Fruit fly (Drosophila melanogaster) whole organism, embryonic: ENCODE data around the gene Uev1A.

Source experiments
- Atf6 ChIP-seq: fragments of 200-800 bp; sonication (Bioruptor generic); IDR thresholded peaks from 2 replicates; pipeline ENCODE4 v1.3.6; 2022; ENCODE audit warnings: missing biosample characterization, missing genetic modification characterization
- Awh ChIP-seq: fragments of 200-800 bp; sonication (Bioruptor generic); IDR thresholded peaks from 2 replicates; pipeline ENCODE4, ENCODE4 v1.3.6; 2022; ENCODE audit warnings: missing biosample characterization, missing genetic modification characterization
- B-H1 ChIP-seq: fragments of 200-800 bp; sonication (Bioruptor generic); IDR thresholded peaks from 3 replicates; pipeline ENCODE4 v1.3.6; 2022; ENCODE audit warnings: missing biosample characterization, missing genetic modification characterization
- CG11398 ChIP-seq: fragments of 200-800 bp; sonication (Bioruptor generic); optimal IDR thresholded peaks from 2 replicates; lab custom pipeline; 2016; ENCODE audit warnings: missing biosample characterization, missing genetic modification characterization
- CG11723 ChIP-seq: fragments of 200-800 bp; sonication (Bioruptor generic); optimal IDR thresholded peaks from 2 replicates; lab custom pipeline; 2017; ENCODE audit warnings: missing biosample characterization, mild to moderate bottlenecking, missing genetic modification characterization
- CG12391 ChIP-seq: fragments of 200-800 bp; sonication (Bioruptor generic); optimal IDR thresholded peaks from 3 replicates; lab custom pipeline; 2018; ENCODE audit warnings: missing biosample characterization, mild to moderate bottlenecking, missing genetic modification characterization, moderate library complexity
- CG13123 ChIP-seq: fragments of 200-800 bp; sonication (Bioruptor generic); optimal IDR thresholded peaks from 2 replicates; lab custom pipeline; 2016; ENCODE audit warnings: missing biosample characterization, missing genetic modification characterization
- CG13775 ChIP-seq: fragments of 200-800 bp; sonication (Bioruptor generic); optimal IDR thresholded peaks from 3 replicates; lab custom pipeline; 2017; ENCODE audit warnings: missing biosample characterization, mild to moderate bottlenecking, missing genetic modification characterization
- CG13894 ChIP-seq: fragments of 200-800 bp; sonication (Bioruptor generic); optimal IDR thresholded peaks from 3 replicates; lab custom pipeline; 2018; ENCODE audit warnings: missing biosample characterization, mild to moderate bottlenecking, missing genetic modification characterization, moderate library complexity
- CG16779 ChIP-seq: fragments of 200-800 bp; sonication (Bioruptor generic); IDR thresholded peaks from 2 replicates; pipeline ENCODE4 v1.3.6; 2022; ENCODE audit warnings: missing biosample characterization, missing genetic modification characterization
- CG17328 ChIP-seq: fragments of 200-800 bp; sonication (Bioruptor generic); IDR thresholded peaks from 2 replicates; pipeline ENCODE4 v1.3.6; 2022; ENCODE audit warnings: missing biosample characterization, missing genetic modification characterization
- CG1792 ChIP-seq: fragments of 200-800 bp; sonication (Bioruptor generic); optimal IDR thresholded peaks from 2 replicates; lab custom pipeline; 2016; ENCODE audit warnings: missing biosample characterization, missing genetic modification characterization
- CG18599 ChIP-seq: fragments of 200-800 bp; sonication (Bioruptor generic); optimal IDR thresholded peaks from 3 replicates; lab custom pipeline; 2017; ENCODE audit warnings: missing biosample characterization, missing genetic modification characterization, mild to moderate bottlenecking, moderate library complexity, missing genetic modification reagents
- CG2875 ChIP-seq: fragments of 200-800 bp; sonication (Bioruptor generic); optimal IDR thresholded peaks from 2 replicates; lab custom pipeline; 2017; ENCODE audit warnings: missing biosample characterization, mild to moderate bottlenecking, missing genetic modification characterization, missing genetic modification reagents
- CG3065 ChIP-seq: fragments of 200-800 bp; sonication (Bioruptor generic); optimal IDR thresholded peaks from 2 replicates; lab custom pipeline; 2016; ENCODE audit warnings: missing biosample characterization, missing genetic modification characterization
- CG3281 ChIP-seq: fragments of 200-800 bp; sonication (Bioruptor generic); optimal IDR thresholded peaks from 3 replicates; lab custom pipeline; 2017; ENCODE audit warnings: missing biosample characterization, mild to moderate bottlenecking, missing genetic modification characterization
- CG3847 ChIP-seq: fragments of 200-800 bp; sonication (Bioruptor generic); IDR thresholded peaks from 2 replicates; pipeline ENCODE4 v1.3.6; 2022; ENCODE audit warnings: missing biosample characterization, missing genetic modification characterization
- CG4360 ChIP-seq: fragments of 200-800 bp; sonication (Bioruptor generic); IDR thresholded peaks from 2 replicates; pipeline ENCODE4 v1.3.6; 2022; ENCODE audit warnings: missing biosample characterization, missing genetic modification characterization
- CG43689 ChIP-seq: fragments of 200-800 bp; sonication (Bioruptor generic); IDR thresholded peaks from 2 replicates; pipeline ENCODE4 v1.3.6; 2022; ENCODE audit warnings: missing biosample characterization, missing genetic modification characterization
- CG4424 ChIP-seq: fragments of 200-800 bp; sonication (Bioruptor generic); optimal IDR thresholded peaks from 3 replicates; lab custom pipeline; 2016; ENCODE audit warnings: missing biosample characterization, missing genetic modification characterization
- CG6813 ChIP-seq: fragments of 200-800 bp; sonication (Bioruptor generic); optimal IDR thresholded peaks from 2 replicates; lab custom pipeline; 2017; ENCODE audit warnings: missing biosample characterization, missing genetic modification characterization, mild to moderate bottlenecking, moderate library complexity, missing genetic modification reagents
- CG6854 ChIP-seq: fragments of 200-800 bp; sonication (Bioruptor generic); optimal IDR thresholded peaks from 3 replicates; lab custom pipeline; 2017; ENCODE audit warnings: missing biosample characterization, mild to moderate bottlenecking, missing genetic modification characterization
- CG7963 ChIP-seq: fragments of 200-800 bp; sonication (Bioruptor generic); IDR thresholded peaks from 3 replicates; pipeline ENCODE4 v1.3.6; 2022; ENCODE audit warnings: missing biosample characterization, missing genetic modification characterization; ENCODE audit not compliant: partially characterized antibody
- CG8359 ChIP-seq: fragments of 200-800 bp; sonication (Bioruptor generic); optimal IDR thresholded peaks from 2 replicates; lab custom pipeline; 2017; ENCODE audit warnings: missing biosample characterization, mild to moderate bottlenecking, missing genetic modification characterization, borderline replicate concordance
- CG9215 ChIP-seq: fragments of 200-800 bp; sonication (Bioruptor generic); IDR thresholded peaks from 2 replicates; pipeline ENCODE4 v1.3.6; 2022; ENCODE audit warnings: missing biosample characterization, missing genetic modification characterization
- CHES-1-like ChIP-seq: fragments of 200-800 bp; sonication (Bioruptor generic); optimal IDR thresholded peaks from 2 replicates; lab custom pipeline; 2016; ENCODE audit warnings: missing biosample characterization, missing genetic modification characterization
- HLH3B ChIP-seq: fragments of 200-800 bp; sonication (Bioruptor generic); IDR thresholded peaks from 2 replicates; pipeline ENCODE4 v1.3.6; 2022; ENCODE audit warnings: missing biosample characterization, missing genetic modification characterization
- Nf-YB ChIP-seq: fragments of 200-800 bp; sonication (Bioruptor generic); optimal IDR thresholded peaks from 3 replicates; lab custom pipeline; 2019; ENCODE audit warnings: missing biosample characterization, mild to moderate bottlenecking, missing genetic modification characterization, moderate library complexity
- Nf-YC ChIP-seq: fragments of 200-800 bp; optimal IDR thresholded peaks from 3 replicates; lab custom pipeline; 2019; ENCODE audit warnings: missing biosample characterization, mild to moderate bottlenecking, missing genetic modification characterization, moderate library complexity
- Sry-δ ChIP-seq: fragments of 200-800 bp; sonication (Bioruptor generic); optimal IDR thresholded peaks from 2 replicates; lab custom pipeline; 2016; ENCODE audit warnings: missing biosample characterization, missing genetic modification characterization
- ac ChIP-seq: fragments of 200-800 bp; sonication (Bioruptor generic); optimal IDR thresholded peaks from 3 replicates; lab custom pipeline; 2017; ENCODE audit warnings: missing biosample characterization, mild to moderate bottlenecking, missing genetic modification characterization
- dan ChIP-seq: fragments of 200-800 bp; sonication (Bioruptor generic); IDR thresholded peaks from 2 replicates; pipeline ENCODE4 v1.3.6; 2022; ENCODE audit warnings: missing biosample characterization, missing genetic modification characterization
- dm ChIP-seq: fragments of 200-800 bp; sonication (Bioruptor generic); optimal IDR thresholded peaks from 3 replicates; lab custom pipeline; 2016; ENCODE audit warnings: missing biosample characterization, missing genetic modification characterization
- fd3F ChIP-seq: fragments of 200-800 bp; sonication (Bioruptor generic); optimal IDR thresholded peaks from 2 replicates; lab custom pipeline; 2018; ENCODE audit warnings: missing biosample characterization, mild to moderate bottlenecking, missing genetic modification characterization, moderate library complexity
- gsb ChIP-seq: fragments of 200-800 bp; sonication (Bioruptor generic); IDR thresholded peaks from 2 replicates; pipeline ENCODE4 v1.3.6; 2022; ENCODE audit warnings: missing biosample characterization, missing genetic modification characterization
- insv ChIP-seq, 2 experiments: fragments of 200-800 bp; sonication (Bioruptor generic); optimal IDR thresholded peaks; 3 replicates each; lab custom pipeline; 2016 to 2018; ENCODE audit warnings: missing biosample characterization in 2 of 2, missing genetic modification characterization in 2 of 2
- kay ChIP-seq: fragments of 200-800 bp; sonication (Bioruptor generic); optimal IDR thresholded peaks from 2 replicates; lab custom pipeline; 2016; ENCODE audit warnings: missing biosample characterization, missing genetic modification characterization
- luna ChIP-seq: fragments of 200-800 bp; sonication (Bioruptor generic); optimal IDR thresholded peaks from 2 replicates; lab custom pipeline; 2016; ENCODE audit warnings: missing biosample characterization, missing genetic modification characterization
- pb ChIP-seq: fragments of 200-800 bp; sonication (Bioruptor generic); optimal IDR thresholded peaks from 3 replicates; lab custom pipeline; 2016; ENCODE audit warnings: missing biosample characterization, missing genetic modification characterization
- pfk ChIP-seq: fragments of 200-800 bp; sonication (Bioruptor generic); optimal IDR thresholded peaks from 2 replicates; lab custom pipeline; 2018; ENCODE audit warnings: missing biosample characterization, mild to moderate bottlenecking, missing genetic modification characterization, moderate library complexity
- pzg ChIP-seq: fragments of 200-800 bp; sonication (Bioruptor generic); optimal IDR thresholded peaks from 3 replicates; lab custom pipeline; 2018; ENCODE audit warnings: missing biosample characterization, mild to moderate bottlenecking, missing genetic modification characterization, moderate library complexity
- ro ChIP-seq: fragments of 200-800 bp; sonication (Bioruptor generic); IDR thresholded peaks from 2 replicates; pipeline ENCODE4 v1.3.6; 2022; ENCODE audit warnings: missing biosample characterization, missing genetic modification characterization
- sc ChIP-seq, 3 experiments: fragments of >200 bp in 2 of 3; fragments of 200-800 bp in 1 of 3; sonication (Bioruptor generic) in 1 of 3; optimal IDR thresholded peaks; 2 replicates in 2 of 3; 3 replicates in 1 of 3; lab custom pipeline; 2017; ENCODE audit warnings: mild to moderate bottlenecking in 1 of 3, missing biosample characterization in 1 of 3, missing genetic modification characterization in 1 of 3, missing genetic modification reagents in 1 of 3
- sr ChIP-seq: fragments of 200-800 bp; sonication (Bioruptor generic); IDR thresholded peaks from 3 replicates; pipeline ENCODE4 v1.3.6; 2022; ENCODE audit warnings: missing biosample characterization, missing genetic modification characterization
- ssp ChIP-seq: fragments of 200-800 bp; sonication (Bioruptor generic); IDR thresholded peaks from 2 replicates; pipeline ENCODE4 v1.3.6; 2022; ENCODE audit warnings: missing biosample characterization, missing genetic modification characterization
- tap ChIP-seq: fragments of 200-800 bp; optimal IDR thresholded peaks from 3 replicates; lab custom pipeline; 2019; ENCODE audit warnings: missing biosample characterization, mild to moderate bottlenecking, missing genetic modification characterization, moderate library complexity
- unc-4 ChIP-seq: fragments of 200-800 bp; sonication (Bioruptor generic); IDR thresholded peaks from 2 replicates; pipeline ENCODE4 v1.3.6; 2022; ENCODE audit warnings: missing biosample characterization, missing genetic modification characterization; ENCODE audit not compliant: partially characterized antibody
- unpg ChIP-seq: fragments of 200-800 bp; sonication (Bioruptor generic); optimal IDR thresholded peaks from 3 replicates; lab custom pipeline; 2018; ENCODE audit warnings: missing biosample characterization, mild to moderate bottlenecking, missing genetic modification characterization, moderate library complexity
- vvl ChIP-seq: fragments of 200-800 bp; sonication (Bioruptor generic); IDR thresholded peaks from 2 replicates; pipeline ENCODE4 v1.3.6; 2022; ENCODE audit warnings: missing biosample characterization, missing genetic modification characterization

Uev1A gene

DNA sequence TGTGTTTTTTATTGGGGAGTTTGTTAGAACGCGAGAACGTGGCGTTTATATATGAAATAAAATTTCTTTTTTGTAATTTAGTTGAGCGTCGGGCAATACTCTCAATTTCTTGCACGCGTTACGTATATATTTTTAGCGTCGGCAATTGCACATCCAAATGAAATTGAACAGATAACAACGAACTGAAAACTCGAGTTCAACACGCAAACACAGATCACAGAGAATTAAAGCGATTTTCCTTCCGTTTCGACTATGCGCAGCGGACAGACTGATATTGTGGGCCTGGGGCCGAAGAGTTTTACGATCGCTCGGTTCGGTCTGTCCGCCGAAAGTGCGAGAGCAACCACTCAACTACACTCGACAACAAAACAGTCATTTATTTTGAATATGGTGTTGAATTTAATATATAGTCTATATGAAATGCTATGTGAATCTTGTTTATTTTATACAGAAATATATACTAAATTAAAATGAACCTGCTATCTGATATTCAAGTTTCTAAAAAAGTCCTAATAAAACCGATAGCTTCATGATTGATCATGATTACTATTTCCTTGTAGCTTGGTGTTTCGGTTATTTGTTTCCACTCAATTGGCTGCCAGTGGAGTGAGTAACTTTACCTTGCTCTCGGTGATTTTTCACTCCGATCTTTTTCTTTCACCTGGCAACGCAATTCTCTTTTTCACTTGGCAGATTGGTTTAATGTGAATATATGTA lies 10.8 kb downstream of the Uev1A start, which contains the start of gene CG46456 (continued):
- TF ChIP-seq Atf6: peak; percentile 95
- no peak for TF ChIP-seq CG7963
- peak; percentile 85 for TF ChIP-seq Nf-YC (tag; lab: Kevin White, UChicago)
- TF ChIP-seq ro (GFP tag; lab: Robert Waterston, UW): peak; percentile 45; the same call in 1 of the 2 replicates
- peak; percentile 76 for TF ChIP-seq ac
- no peak for TF ChIP-seq pb
- TF ChIP-seq CG2875 (GFP tag; lab: Kevin White, UChicago): peak; percentile 89
- TF ChIP-seq CG43689: peak; percentile 80
- no peak for TF ChIP-seq luna
- peak; percentile 97 for TF ChIP-seq vvl
- TF ChIP-seq sc (optimal IDR thresholded peaks at IDR 0.05; lab: Kevin White, UChicago): no peak
- TF ChIP-seq sc (GFP tag; optimal IDR thresholded peaks at IDR 0.05; lab: Kevin White, UChicago): peak; percentile 85
- TF ChIP-seq CG3065 (GFP tag; lab: Kevin White, UChicago): peak; percentile 64
- TF ChIP-seq CG11723 (GFP tag; lab: Kevin White, UChicago): peak; percentile 84
- TF ChIP-seq CG3847: peak; percentile 89
- TF ChIP-seq CG17328 (GFP tag; lab: Robert Waterston, UW): peak; percentile 91
- peak; percentile 98 for TF ChIP-seq unpg (GFP tag; lab: Kevin White, UChicago)
- TF ChIP-seq ssp (GFP tag; lab: Robert Waterston, UW): peak; percentile 77
- peak; percentile 0 for TF ChIP-seq CG11398 (GFP tag; lab: Kevin White, UChicago)
- TF ChIP-seq CG1792 (GFP tag; lab: Kevin White, UChicago): no peak
- TF ChIP-seq insv (GFP tag; optimal IDR thresholded peaks at IDR 0.05; lab: Kevin White, UChicago): peak in 1 of 2 experiments; percentile 73
- TF ChIP-seq fd3F (GFP tag; lab: Kevin White, UChicago): peak; percentile 92
- TF ChIP-seq gsb (GFP tag; lab: Robert Waterston, UW): peak; percentile 81
- no peak for TF ChIP-seq CG4360
- peak; percentile 30 for TF ChIP-seq CHES-1-like
- peak; percentile 96 for TF ChIP-seq CG6854 (GFP tag; lab: Kevin White, UChicago)
- TF ChIP-seq CG8359 (GFP tag; lab: Kevin White, UChicago): peak; percentile 88
- TF ChIP-seq CG12391 (tag; lab: Kevin White, UChicago): peak; percentile 98
- TF ChIP-seq pzg: peak; percentile 9
- peak; percentile 27; the same call in 1 of the 2 replicates for TF ChIP-seq unc-4
- peak; percentile 45 for TF ChIP-seq pfk
- no peak; the same call in 2 of the 3 replicates for TF ChIP-seq sr (GFP tag; lab: Robert Waterston, UW)
- TF ChIP-seq dan (GFP tag; lab: Robert Waterston, UW): no peak
- peak; percentile 97 for TF ChIP-seq CG3281 (GFP tag; lab: Kevin White, UChicago)
- peak; percentile 74; the same call in 1 of the 2 replicates for TF ChIP-seq CG16779
- peak; percentile 87 for TF ChIP-seq Nf-YB
- peak; percentile 72 for TF ChIP-seq kay (GFP tag; lab: Kevin White, UChicago)
- TF ChIP-seq CG13775 (GFP tag; lab: Kevin White, UChicago): peak; percentile 85
- peak; percentile 93 for TF ChIP-seq HLH3B (GFP tag; lab: Robert Waterston, UW)
- peak; percentile 2 for TF ChIP-seq dm
- peak; percentile 91 for TF ChIP-seq Awh (GFP tag; lab: Robert Waterston, UW)
- TF ChIP-seq B-H1 (GFP tag; lab: Robert Waterston, UW): peak; percentile 84
- TF ChIP-seq CG4424 (GFP tag; lab: Kevin White, UChicago): peak; percentile 94
- peak; percentile 95 for TF ChIP-seq CG6813 (GFP tag; lab: Kevin White, UChicago)
- TF ChIP-seq CG13894 (tag; lab: Kevin White, UChicago): peak; percentile 96
- TF ChIP-seq CG9215 (GFP tag; lab: Robert Waterston, UW): peak; percentile 86
- TF ChIP-seq tap (tag; lab: Kevin White, UChicago): peak; percentile 97
- TF ChIP-seq Sry-δ: no peak
- peak; percentile 70 for TF ChIP-seq CG13123
- peak; percentile 98 for TF ChIP-seq CG18599
